Fruit fly (Drosophila melanogaster) whole organism, embryonic: ENCODE results near the gene mTerf3.

Experiments
- B-H2 ChIP-seq: fragments of 200-800 bp; sonication (Bioruptor generic); optimal IDR thresholded peaks from 2 replicates; lab custom pipeline; 2018; ENCODE audit warnings: missing biosample characterization, mild to moderate bottlenecking, missing genetic modification characterization
- CG10209 ChIP-seq: fragments of 200-800 bp; sonication (Bioruptor generic); optimal IDR thresholded peaks from 3 replicates; lab custom pipeline; 2017; ENCODE audit warnings: missing biosample characterization, mild to moderate bottlenecking, missing genetic modification characterization, missing genetic modification reagents
- CG10565 ChIP-seq: fragments of 200-800 bp; sonication (Bioruptor generic); optimal IDR thresholded peaks from 3 replicates; lab custom pipeline; 2016; ENCODE audit warnings: missing biosample characterization, mild to moderate bottlenecking, missing genetic modification characterization
- CG10979 ChIP-seq: fragments of 200-800 bp; sonication (Bioruptor generic); optimal IDR thresholded peaks from 2 replicates; lab custom pipeline; 2018; ENCODE audit warnings: missing biosample characterization, mild to moderate bottlenecking, missing genetic modification characterization, moderate library complexity
- CG11247 ChIP-seq: fragments of 200-800 bp; sonication (Bioruptor generic); IDR thresholded peaks from 2 replicates; pipeline ENCODE4 v1.3.6; 2022; ENCODE audit warnings: missing biosample characterization, missing genetic modification characterization
- CG12942 ChIP-seq: fragments of 200-800 bp; sonication (Bioruptor generic); optimal IDR thresholded peaks from 3 replicates; lab custom pipeline; 2016; ENCODE audit warnings: missing biosample characterization, missing genetic modification characterization
- CG1529 ChIP-seq: fragments of 200-800 bp; sonication (Bioruptor generic); optimal IDR thresholded peaks from 3 replicates; lab custom pipeline; 2018; ENCODE audit warnings: missing biosample characterization, missing genetic modification characterization
- CG1792 ChIP-seq: fragments of 200-800 bp; sonication (Bioruptor generic); optimal IDR thresholded peaks from 2 replicates; lab custom pipeline; 2016; ENCODE audit warnings: missing biosample characterization, missing genetic modification characterization
- CG18011 ChIP-seq: fragments of 200-800 bp; sonication (Bioruptor generic); optimal IDR thresholded peaks from 2 replicates; lab custom pipeline; 2017; ENCODE audit warnings: missing biosample characterization, missing genetic modification characterization, mild to moderate bottlenecking, moderate library complexity, missing genotype
- CG1832 ChIP-seq: fragments of 200-800 bp; sonication (Bioruptor generic); optimal IDR thresholded peaks from 2 replicates; lab custom pipeline; 2017; ENCODE audit warnings: missing biosample characterization, mild to moderate bottlenecking, missing genetic modification characterization, inconsistent platforms
- CG2116 ChIP-seq: fragments of 200-800 bp; sonication (Bioruptor generic); optimal IDR thresholded peaks from 3 replicates; lab custom pipeline; 2018; ENCODE audit warnings: missing biosample characterization, mild to moderate bottlenecking, missing genetic modification characterization
- CG2202 ChIP-seq: fragments of 200-800 bp; sonication (Bioruptor generic); optimal IDR thresholded peaks from 2 replicates; lab custom pipeline; 2018; ENCODE audit warnings: missing biosample characterization, mild to moderate bottlenecking, missing genetic modification characterization
- CG31388 ChIP-seq: fragments of 200-800 bp; sonication (Bioruptor generic); optimal IDR thresholded peaks from 2 replicates; lab custom pipeline; 2016; ENCODE audit warnings: missing biosample characterization, missing genetic modification characterization
- CG34376 ChIP-seq: fragments of 200-800 bp; sonication (Bioruptor generic); optimal IDR thresholded peaks from 2 replicates; lab custom pipeline; 2018; ENCODE audit warnings: missing biosample characterization, mild to moderate bottlenecking, missing genetic modification characterization
- CG3847 ChIP-seq: fragments of 200-800 bp; sonication (Bioruptor generic); IDR thresholded peaks from 2 replicates; pipeline ENCODE4 v1.3.6; 2022; ENCODE audit warnings: missing biosample characterization, missing genetic modification characterization
- CG4328 ChIP-seq: fragments of 200-800 bp; sonication (Bioruptor generic); optimal IDR thresholded peaks from 3 replicates; lab custom pipeline; 2017; ENCODE audit warnings: missing biosample characterization, missing genetic modification reagents, missing genetic modification characterization
- CG6854 ChIP-seq: fragments of 200-800 bp; sonication (Bioruptor generic); optimal IDR thresholded peaks from 3 replicates; lab custom pipeline; 2017; ENCODE audit warnings: missing biosample characterization, mild to moderate bottlenecking, missing genetic modification characterization
- CTCF ChIP-seq: fragments of 200-800 bp; sonication (Bioruptor generic); optimal IDR thresholded peaks from 2 replicates; lab custom pipeline; 2017; ENCODE audit warnings: missing biosample characterization, mild to moderate bottlenecking, missing genetic modification characterization, moderate library complexity
- Chrac-16 ChIP-seq: fragments of 200-800 bp; sonication (Bioruptor generic); optimal IDR thresholded peaks from 3 replicates; lab custom pipeline; 2016; ENCODE audit warnings: missing biosample characterization, missing genetic modification characterization
- CoRest ChIP-seq: fragments of 200-800 bp; sonication (Bioruptor generic); optimal IDR thresholded peaks from 3 replicates; lab custom pipeline; 2018; ENCODE audit warnings: missing biosample characterization, mild to moderate bottlenecking, missing genetic modification characterization, moderate library complexity
- D ChIP-seq, 2 experiments: fragments of 200-800 bp in 1 of 2; fragments of >200 bp in 1 of 2; sonication (Bioruptor generic) in 1 of 2; optimal IDR thresholded peaks; 2 replicates in 1 of 2; 3 replicates in 1 of 2; lab custom pipeline; 2017; ENCODE audit warnings: mild to moderate bottlenecking in 1 of 2, missing biosample characterization in 1 of 2, missing genetic modification characterization in 1 of 2, missing genetic modification reagents in 1 of 2
- Dek ChIP-seq: fragments of 200-800 bp; sonication (Bioruptor generic); optimal IDR thresholded peaks from 3 replicates; lab custom pipeline; 2019; ENCODE audit warnings: missing biosample characterization, mild to moderate bottlenecking, missing genetic modification characterization, moderate library complexity
- Dref ChIP-seq: fragments of 200-800 bp; sonication (Bioruptor generic); IDR thresholded peaks from 2 replicates; pipeline ENCODE4 v1.3.6; 2022; ENCODE audit warnings: missing biosample characterization, missing genetic modification characterization
- Ets97D ChIP-seq: fragments of 200-800 bp; sonication (Bioruptor generic); optimal IDR thresholded peaks from 3 replicates; lab custom pipeline; 2016; ENCODE audit warnings: missing biosample characterization, missing genetic modification characterization
- HLH4C ChIP-seq: fragments of 200-800 bp; sonication (Bioruptor generic); IDR thresholded peaks from 3 replicates; pipeline ENCODE4 v1.3.6; 2022; ENCODE audit warnings: missing biosample characterization, missing genetic modification characterization; ENCODE audit not compliant: partially characterized antibody
- Hr3 ChIP-seq: fragments of 200-800 bp; sonication (Bioruptor generic); optimal IDR thresholded peaks from 3 replicates; lab custom pipeline; 2016; ENCODE audit warnings: missing biosample characterization, missing genetic modification characterization
- Hsf ChIP-seq: fragments of 200-800 bp; sonication (Bioruptor generic); optimal IDR thresholded peaks from 3 replicates; lab custom pipeline; 2016; ENCODE audit warnings: missing biosample characterization, missing genetic modification characterization
- Ptx1 ChIP-seq: fragments of 200-800 bp; sonication (Bioruptor generic); IDR thresholded peaks from 2 replicates; pipeline ENCODE4 v1.3.6; 2022; ENCODE audit warnings: missing biosample characterization, missing genetic modification characterization
- Sin3A ChIP-seq: fragments of >200 bp; optimal IDR thresholded peaks from 2 replicates; lab custom pipeline; 2018
- Six4 ChIP-seq: fragments of 200-800 bp; sonication (Bioruptor generic); optimal IDR thresholded peaks from 2 replicates; lab custom pipeline; 2016; ENCODE audit warnings: missing biosample characterization, missing genetic modification characterization
- YL-1 ChIP-seq: fragments of 200-800 bp; sonication (Bioruptor generic); optimal IDR thresholded peaks from 3 replicates; lab custom pipeline; 2017; ENCODE audit warnings: missing biosample characterization, mild to moderate bottlenecking, missing genetic modification characterization
- ab ChIP-seq: fragments of 200-800 bp; sonication (Bioruptor generic); optimal IDR thresholded peaks from 2 replicates; lab custom pipeline; 2016; ENCODE audit warnings: missing biosample characterization, missing genetic modification characterization
- ac ChIP-seq: fragments of 200-800 bp; sonication (Bioruptor generic); optimal IDR thresholded peaks from 3 replicates; lab custom pipeline; 2017; ENCODE audit warnings: missing biosample characterization, mild to moderate bottlenecking, missing genetic modification characterization
- cwo ChIP-seq: fragments of 200-800 bp; sonication (Bioruptor generic); optimal IDR thresholded peaks from 3 replicates; lab custom pipeline; 2017; ENCODE audit warnings: missing biosample characterization, missing genetic modification characterization, mild to moderate bottlenecking, moderate library complexity, missing genetic modification reagents
- eyg ChIP-seq: fragments of 200-800 bp; sonication (Bioruptor generic); optimal IDR thresholded peaks from 3 replicates; lab custom pipeline; 2016; ENCODE audit warnings: missing biosample characterization, missing genetic modification characterization
- fd96Cb ChIP-seq: fragments of 200-800 bp; sonication (Bioruptor generic); optimal IDR thresholded peaks from 2 replicates; lab custom pipeline; 2018; ENCODE audit warnings: missing biosample characterization, mild to moderate bottlenecking, missing genetic modification characterization, moderate library complexity
- ind ChIP-seq: fragments of 200-800 bp; sonication (Bioruptor generic); optimal IDR thresholded peaks from 3 replicates; lab custom pipeline; 2016; ENCODE audit warnings: missing biosample characterization, missing genetic modification characterization
- jigr1 ChIP-seq: fragments of 200-800 bp; sonication (Bioruptor generic); IDR thresholded peaks from 3 replicates; pipeline ENCODE4 v1.3.6; 2022; ENCODE audit warnings: missing biosample characterization, missing genetic modification characterization
- lab ChIP-seq: fragments of 200-800 bp; sonication (Bioruptor generic); optimal IDR thresholded peaks from 3 replicates; lab custom pipeline; 2017; ENCODE audit warnings: missing biosample characterization, missing genetic modification characterization, mild to moderate bottlenecking, moderate library complexity, missing genetic modification reagents
- lilli ChIP-seq: fragments of 200-800 bp; sonication (Bioruptor generic); optimal IDR thresholded peaks from 3 replicates; lab custom pipeline; 2016; ENCODE audit warnings: missing biosample characterization, missing genetic modification characterization
- mirr ChIP-seq: fragments of 200-800 bp; sonication (Bioruptor generic); optimal IDR thresholded peaks from 3 replicates; lab custom pipeline; 2018; ENCODE audit warnings: missing biosample characterization, mild to moderate bottlenecking, missing genetic modification characterization
- nerfin-2 ChIP-seq: fragments of 200-800 bp; sonication (Bioruptor generic); IDR thresholded peaks from 2 replicates; pipeline ENCODE4 v1.3.6; 2022; ENCODE audit warnings: missing biosample characterization, missing genetic modification characterization; ENCODE audit not compliant: partially characterized antibody
- otp ChIP-seq: fragments of 200-800 bp; sonication (Bioruptor generic); IDR thresholded peaks from 3 replicates; pipeline ENCODE4, ENCODE4 v1.3.6; 2022; ENCODE audit warnings: missing biosample characterization, missing genetic modification characterization
- pb ChIP-seq: fragments of 200-800 bp; sonication (Bioruptor generic); optimal IDR thresholded peaks from 3 replicates; lab custom pipeline; 2016; ENCODE audit warnings: missing biosample characterization, missing genetic modification characterization
- pho ChIP-seq: fragments of 200-800 bp; sonication (Bioruptor generic); optimal IDR thresholded peaks from 2 replicates; lab custom pipeline; 2016; ENCODE audit warnings: missing biosample characterization, missing genetic modification characterization
- salm ChIP-seq: fragments of 200-800 bp; sonication (Bioruptor generic); optimal IDR thresholded peaks from 2 replicates; lab custom pipeline; 2018; ENCODE audit warnings: missing biosample characterization, mild to moderate bottlenecking, missing genetic modification characterization
- sd ChIP-seq: fragments of 200-800 bp; sonication (Bioruptor generic); optimal IDR thresholded peaks from 3 replicates; lab custom pipeline; 2018; ENCODE audit warnings: missing biosample characterization, mild to moderate bottlenecking, missing genetic modification characterization, moderate library complexity
- sens ChIP-seq: fragments of 200-800 bp; sonication (Bioruptor generic); peaks from one replicate; lab custom pipeline; 2016; ENCODE audit warnings: missing biosample characterization, missing genetic modification characterization
- ssp ChIP-seq: fragments of 200-800 bp; sonication (Bioruptor generic); IDR thresholded peaks from 2 replicates; pipeline ENCODE4 v1.3.6; 2022; ENCODE audit warnings: missing biosample characterization, missing genetic modification characterization
- sug ChIP-seq: fragments of 200-800 bp; optimal IDR thresholded peaks from 2 replicates; lab custom pipeline; 2019; ENCODE audit warnings: missing biosample characterization, mild to moderate bottlenecking, missing genetic modification characterization, moderate library complexity
- wor ChIP-seq: fragments of 200-800 bp; sonication (Bioruptor generic); IDR thresholded peaks from 2 replicates; pipeline ENCODE4 v1.3.6; 2022; ENCODE audit warnings: missing biosample characterization, missing genetic modification characterization
- zf30C ChIP-seq: fragments of 200-800 bp; sonication (Bioruptor generic); optimal IDR thresholded peaks from 3 replicates; lab custom pipeline; 2018; ENCODE audit warnings: missing biosample characterization, mild to moderate bottlenecking, missing genetic modification characterization

mTerf3 gene

dm6 chr3L:20520687-20521169, at the start of gene mTerf3, which contains the start of gene CG5104 (continued):
- TF ChIP-seq CG1792 (GFP tag; lab: Kevin White, UChicago) (no peak), CG4328 (GFP tag; lab: Kevin White, UChicago) (no peak), fd96Cb (tag; lab: Kevin White, UChicago) (no peak), CG1832 (GFP tag; lab: Kevin White, UChicago) (no peak), CG10979 (tag; lab: Kevin White, UChicago) (peak; percentile 2), Hr3 (no peak), Dek (tag; lab: Kevin White, UChicago) (no peak), CG34376 (GFP tag; lab: Kevin White, UChicago) (no peak), jigr1 (no peak), ind (GFP tag; lab: Kevin White, UChicago) (peak; percentile 26), Six4 (GFP tag; lab: Kevin White, UChicago) (no peak), sd (peak; percentile 86), CTCF (no peak), ab (GFP tag; lab: Kevin White, UChicago) (no peak), cwo (GFP tag; lab: Kevin White, UChicago) (no peak), CG6854 (no peak), CG10209 (GFP tag; lab: Kevin White, UChicago) (no peak), CG31388 (GFP tag; lab: Kevin White, UChicago) (no peak), lab (no peak), D (optimal IDR thresholded peaks at IDR 0.05; lab: Kevin White, UChicago) (no peak), D (GFP tag; optimal IDR thresholded peaks at IDR 0.05; lab: Kevin White, UChicago) (no peak), B-H2 (GFP tag; lab: Kevin White, UChicago) (no peak), CG18011 (no peak), nerfin-2 (GFP tag; lab: Robert Waterston, UW) (no peak), Ets97D (peak; percentile 22), mirr (GFP tag; lab: Kevin White, UChicago) (no peak), ac (GFP tag; lab: Kevin White, UChicago) (no peak), sug (tag; lab: Kevin White, UChicago) (peak; percentile 34), YL-1 (GFP tag; lab: Kevin White, UChicago) (peak; percentile 57), CG2202 (tag; lab: Kevin White, UChicago) (no peak), Sin3A (lab: Kevin White, UChicago) (peak; percentile 33), pho (GFP tag; lab: Kevin White, UChicago) (no peak), CG1529 (GFP tag; lab: Kevin White, UChicago) (no peak), Chrac-16 (peak; percentile 5), salm (tag; lab: Kevin White, UChicago) (no peak), CG12942 (peak; percentile 18), eyg (GFP tag; lab: Kevin White, UChicago) (no peak), HLH4C (GFP tag; lab: Robert Waterston, UW) (no peak), pb (GFP tag; lab: Kevin White, UChicago) (no peak), wor (GFP tag; lab: Robert Waterston, UW) (no peak), CG10565 (no peak), Hsf (peak; percentile 39), Dref (GFP tag; lab: Robert Waterston, UW) (no peak), Ptx1 (GFP tag; lab: Robert Waterston, UW) (no peak), zf30C (GFP tag; lab: Kevin White, UChicago) (no peak), CG3847 (peak; percentile 39; the same call in 1 of the 2 replicates), otp (GFP tag; lab: Robert Waterston, UW) (no peak), ssp (GFP tag; lab: Robert Waterston, UW) (no peak), CG2116 (peak; percentile 42), sens (GFP tag; lab: Kevin White, UChicago) (peak; percentile 46), CoRest (tag; lab: Kevin White, UChicago) (peak; percentile 46), CG11247 (no peak), lilli (GFP tag; lab: Kevin White, UChicago) (peak; percentile 50)
